Fruit fly (Drosophila melanogaster) Kc167 (cell line): ENCODE measurements around the gene p38b.

Experiments used
- Myc ChIP-seq: fragments of >200 bp; optimal IDR thresholded peaks from 2 replicates; lab custom pipeline; 2017; ENCODE audit warnings: missing external identifiers
- Sin3A ChIP-seq: fragments of >200 bp; optimal IDR thresholded peaks from 2 replicates; lab custom pipeline; 2018; ENCODE audit warnings: missing external identifiers
- h ChIP-seq: fragments of >200 bp; optimal IDR thresholded peaks from 3 replicates; lab custom pipeline; 2018; ENCODE audit warnings: missing external identifiers
- insv ChIP-seq: fragments of >200 bp; optimal IDR thresholded peaks from 3 replicates; lab custom pipeline; 2018; ENCODE audit warnings: missing external identifiers
- psq ChIP-seq: fragments of >200 bp; optimal IDR thresholded peaks from 2 replicates; lab custom pipeline; 2017; ENCODE audit warnings: missing external identifiers
- ttk ChIP-seq: sonication (Bioruptor generic); optimal IDR thresholded peaks from 2 replicates; lab custom pipeline; 2017; ENCODE audit warnings: missing external identifiers

Gene p38b

dm6 chr2L:13784155-13784681, 3.7 kb downstream of the p38b start, which contains the start of gene CG16890:
CG16890 (minus strand) TSS chr2L:13784338.
- TF ChIP-seq psq (lab: Kevin White, UChicago) (no peak), Myc (lab: Kevin White, UChicago) (no peak), insv (lab: Kevin White, UChicago) (no peak), Sin3A (no peak), ttk (lab: Kevin White, UChicago) (no peak), h (no peak)

- no peak for TF ChIP-seq Myc (lab: Kevin White, UChicago)
- TF ChIP-seq psq (lab: Kevin White, UChicago) = no peak
- TF ChIP-seq ttk (lab: Kevin White, UChicago) = no peak
- TF ChIP-seq h = no peak
- no peak for TF ChIP-seq insv (lab: Kevin White, UChicago)
- TF ChIP-seq Sin3A = no peak
Measured at dm6 chr2L:13790715-13791114, 10.2 kb downstream of the p38b start, which contains the start of gene CG16863. CG16863 (plus strand) TSS chr2L:13790959.

- TF ChIP-seq psq (lab: Kevin White, UChicago) (no peak), ttk (lab: Kevin White, UChicago) (no peak), Myc (lab: Kevin White, UChicago) (no peak), insv (lab: Kevin White, UChicago) (no peak), h (no peak), Sin3A (no peak)
Measured at dm6 chr2L:13793405-13793804, 12.9 kb downstream of the p38b start, which contains the start of gene Sec71. Sec71 (plus strand) TSS chr2L:13793521.

dm6 chr2L:13801166-13801565, 20.7 kb downstream of the p38b start:
- TF ChIP-seq psq (lab: Kevin White, UChicago) (no peak), Sin3A (no peak), h (no peak), ttk (lab: Kevin White, UChicago) (no peak), Myc (lab: Kevin White, UChicago) (no peak), insv (lab: Kevin White, UChicago) (no peak)

dm6 chr2L:13802075-13802639, 21.7 kb downstream of the p38b start:
- TF ChIP-seq h (no peak), ttk (lab: Kevin White, UChicago) (no peak), insv (lab: Kevin White, UChicago) (no peak), Sin3A (no peak), psq (lab: Kevin White, UChicago) (no peak), Myc (lab: Kevin White, UChicago) (no peak)

- no peak for TF ChIP-seq ttk (lab: Kevin White, UChicago)
- no peak for TF ChIP-seq h
- TF ChIP-seq psq (lab: Kevin White, UChicago) = no peak
- TF ChIP-seq insv (lab: Kevin White, UChicago) = no peak
- TF ChIP-seq Sin3A = no peak
- no peak for TF ChIP-seq Myc (lab: Kevin White, UChicago)
Measured at dm6 chr2L:13803032-13803661, 22.7 kb downstream of the p38b start, which contains the start of gene CAH1. CAH1 (plus strand) TSS chr2L:13803626.

- TF ChIP-seq Myc (lab: Kevin White, UChicago) = no peak
- no peak for TF ChIP-seq ttk (lab: Kevin White, UChicago)
- TF ChIP-seq h = no peak
- no peak for TF ChIP-seq psq (lab: Kevin White, UChicago)
- TF ChIP-seq Sin3A = no peak
- TF ChIP-seq insv (lab: Kevin White, UChicago) = no peak
Measured at dm6 chr2L:13803805-13804560, 23.5 kb downstream of the p38b start.

- TF ChIP-seq ttk (lab: Kevin White, UChicago) = no peak
- TF ChIP-seq h = no peak
Measured at dm6 chr2L:13804561-13805067, 24.1 kb downstream of the p38b start.

- TF ChIP-seq insv (lab: Kevin White, UChicago) (no peak), psq (lab: Kevin White, UChicago) (no peak), ttk (lab: Kevin White, UChicago) (no peak), h (no peak), Myc (lab: Kevin White, UChicago) (no peak), Sin3A (no peak)
Measured at dm6 chr2L:13805170-13805569, 24.7 kb downstream of the p38b start.

- TF ChIP-seq ttk (lab: Kevin White, UChicago) (no peak), insv (lab: Kevin White, UChicago) (no peak), psq (lab: Kevin White, UChicago) (no peak), Myc (lab: Kevin White, UChicago) (no peak)
Measured at dm6 chr2L:13807097-13807496, 26.6 kb downstream of the p38b start.

- TF ChIP-seq h (no peak), psq (lab: Kevin White, UChicago) (no peak), Sin3A (no peak), ttk (lab: Kevin White, UChicago) (no peak), insv (lab: Kevin White, UChicago) (no peak), Myc (lab: Kevin White, UChicago) (no peak)
Measured at dm6 chr2L:13807959-13808358, 27.5 kb downstream of the p38b start.
